Fruit fly (Drosophila melanogaster) whole organism, adult: ENCODE measurements around the gene CG6071.
A peak's percentile ranks its signal among the peaks of the same experiment; 100 is the strongest.

Experiments used
- CG11617 ChIP-seq: fragments of 200-800 bp; sonication (Bioruptor generic); optimal IDR thresholded peaks from 2 replicates; lab custom pipeline; 2017; ENCODE audit warnings: mild to moderate bottlenecking, missing biosample characterization, missing genetic modification reagents, missing genetic modification characterization
- CG12768 ChIP-seq: fragments of 200-800 bp; sonication (Bioruptor generic); optimal IDR thresholded peaks from 2 replicates; lab custom pipeline; 2017; ENCODE audit warnings: missing biosample characterization, missing genetic modification characterization, mild to moderate bottlenecking, moderate library complexity, missing genetic modification reagents
- CG14711 ChIP-seq: fragments of 200-800 bp; sonication (Bioruptor generic); optimal IDR thresholded peaks from 2 replicates; lab custom pipeline; 2018; ENCODE audit warnings: missing biosample characterization, mild to moderate bottlenecking, missing genetic modification characterization, moderate library complexity
- CG1620 ChIP-seq: fragments of 200-800 bp; sonication (Bioruptor generic); optimal IDR thresholded peaks from 2 replicates; lab custom pipeline; 2016; ENCODE audit warnings: missing biosample characterization, missing genetic modification characterization
- CG33017 ChIP-seq: fragments of 200-800 bp; sonication (Bioruptor generic); optimal IDR thresholded peaks from 2 replicates; lab custom pipeline; 2018; ENCODE audit warnings: missing biosample characterization, mild to moderate bottlenecking, missing genetic modification characterization, moderate library complexity
- CG5204 ChIP-seq: fragments of 200-800 bp; sonication (Bioruptor generic); optimal IDR thresholded peaks from 2 replicates; lab custom pipeline; 2016; ENCODE audit warnings: missing biosample characterization, missing genetic modification characterization
- CG7045 ChIP-seq: fragments of 200-800 bp; sonication (Bioruptor generic); optimal IDR thresholded peaks from 2 replicates; lab custom pipeline; 2017; ENCODE audit warnings: missing biosample characterization, mild to moderate bottlenecking, missing genetic modification characterization
- CG7101 ChIP-seq: fragments of 200-800 bp; sonication (Bioruptor generic); optimal IDR thresholded peaks from 2 replicates; lab custom pipeline; 2018; ENCODE audit warnings: missing biosample characterization, mild to moderate bottlenecking, missing genetic modification characterization, moderate library complexity
- Clk ChIP-seq: fragments of 200-800 bp; sonication (Bioruptor generic); optimal IDR thresholded peaks from 2 replicates; lab custom pipeline; 2017; ENCODE audit warnings: missing biosample characterization, missing genetic modification characterization
- Crg-1 ChIP-seq: fragments of 200-800 bp; sonication (Bioruptor generic); optimal IDR thresholded peaks from 2 replicates; lab custom pipeline; 2016; ENCODE audit warnings: missing biosample characterization, missing genetic modification characterization
- Hr96 ChIP-seq: fragments of 200-800 bp; sonication (Bioruptor generic); optimal IDR thresholded peaks from 2 replicates; lab custom pipeline; 2016; ENCODE audit warnings: missing biosample characterization, missing genetic modification characterization
- Mnt ChIP-seq: fragments of 200-800 bp; sonication (Bioruptor generic); optimal IDR thresholded peaks from 2 replicates; lab custom pipeline; 2016; ENCODE audit warnings: missing biosample characterization, mild to moderate bottlenecking, missing genetic modification characterization
- bab1 ChIP-seq: fragments of 200-800 bp; sonication (Bioruptor generic); optimal IDR thresholded peaks from 3 replicates; lab custom pipeline; 2019; ENCODE audit warnings: missing biosample characterization, mild to moderate bottlenecking, missing genetic modification characterization, moderate library complexity
- cic ChIP-seq: fragments of 200-800 bp; sonication (Bioruptor generic); optimal IDR thresholded peaks from 2 replicates; lab custom pipeline; 2017; ENCODE audit warnings: missing biosample characterization, mild to moderate bottlenecking, missing genetic modification characterization, moderate library complexity
- cnc ChIP-seq, 2 experiments: fragments of >200 bp; optimal IDR thresholded peaks; 2 replicates each; lab custom pipeline; 2017
- kay ChIP-seq: fragments of 200-800 bp; sonication (Bioruptor generic); peaks from one replicate; lab custom pipeline; 2016; ENCODE audit warnings: missing biosample characterization, missing genetic modification characterization, borderline replicate concordance
- ovo ChIP-seq: fragments of 200-800 bp; sonication (Bioruptor generic); optimal IDR thresholded peaks from 2 replicates; lab custom pipeline; 2016; ENCODE audit warnings: missing biosample characterization, missing genetic modification characterization
- pad ChIP-seq: fragments of 200-800 bp; sonication (Bioruptor generic); optimal IDR thresholded peaks from 3 replicates; lab custom pipeline; 2017; ENCODE audit warnings: missing biosample characterization, missing genetic modification characterization, mild to moderate bottlenecking, moderate library complexity, missing genetic modification reagents
- tj ChIP-seq: fragments of 200-800 bp; sonication (Bioruptor generic); optimal IDR thresholded peaks from 3 replicates; lab custom pipeline; 2017; ENCODE audit warnings: missing biosample characterization, mild to moderate bottlenecking, missing genetic modification characterization, moderate library complexity
- toe ChIP-seq: fragments of 200-800 bp; sonication (Bioruptor generic); optimal IDR thresholded peaks from 2 replicates; lab custom pipeline; 2016; ENCODE audit warnings: missing biosample characterization, missing genetic modification characterization

The CG6071 gene

dm6 chr3L:11596585-11597252, 49.1 kb downstream of the CG6071 start, which contains the start of gene CG7368:
CG7368 (plus strand) TSS chr3L:11597202.
- TF ChIP-seq CG7045: no peak
- no peak for TF ChIP-seq kay (GFP tag; lab: Kevin White, UChicago)
- TF ChIP-seq CG33017 (tag; lab: Kevin White, UChicago): no peak
- no peak for TF ChIP-seq bab1 (GFP tag; lab: Kevin White, UChicago)
- TF ChIP-seq CG14711 (tag; lab: Kevin White, UChicago): no peak
- TF ChIP-seq CG11617 (GFP tag; lab: Kevin White, UChicago): no peak
- TF ChIP-seq ovo (GFP tag; lab: Kevin White, UChicago): no peak
- no peak for TF ChIP-seq Mnt (GFP tag; lab: Kevin White, UChicago)
- TF ChIP-seq pad (GFP tag; lab: Kevin White, UChicago): no peak
- no peak for TF ChIP-seq Crg-1 (GFP tag; lab: Kevin White, UChicago)
- no peak for TF ChIP-seq cnc (optimal IDR thresholded peaks at IDR 0.05; lab: Kevin White, UChicago)
- no peak for TF ChIP-seq Clk (GFP tag; lab: Kevin White, UChicago)
- no peak for TF ChIP-seq Hr96 (GFP tag; lab: Kevin White, UChicago)
- TF ChIP-seq tj (GFP tag; lab: Kevin White, UChicago): no peak
- TF ChIP-seq toe (GFP tag; lab: Kevin White, UChicago): no peak

dm6 chr3L:11593778-11594177, 52.1 kb downstream of the CG6071 start:
- no peak for TF ChIP-seq ovo (GFP tag; lab: Kevin White, UChicago)
- TF ChIP-seq CG5204 (GFP tag; lab: Kevin White, UChicago): no peak
- TF ChIP-seq kay (GFP tag; lab: Kevin White, UChicago): no peak
- TF ChIP-seq cic (GFP tag; lab: Kevin White, UChicago): no peak
- peak; percentile 62 for TF ChIP-seq CG12768 (GFP tag; lab: Kevin White, UChicago)
- no peak for TF ChIP-seq tj (GFP tag; lab: Kevin White, UChicago)
- TF ChIP-seq CG14711 (tag; lab: Kevin White, UChicago): peak; percentile 9
- peak; percentile 22 for TF ChIP-seq CG11617 (GFP tag; lab: Kevin White, UChicago)
- TF ChIP-seq Crg-1 (GFP tag; lab: Kevin White, UChicago): no peak
- TF ChIP-seq Clk (GFP tag; lab: Kevin White, UChicago): no peak
- no peak for TF ChIP-seq pad (GFP tag; lab: Kevin White, UChicago)
- peak; percentile 66 for TF ChIP-seq CG7045
- no peak for TF ChIP-seq cnc (optimal IDR thresholded peaks at IDR 0.05; lab: Kevin White, UChicago)
- no peak for TF ChIP-seq bab1 (GFP tag; lab: Kevin White, UChicago)
- TF ChIP-seq toe (GFP tag; lab: Kevin White, UChicago): no peak
- TF ChIP-seq CG7101 (tag; lab: Kevin White, UChicago): peak; percentile 35
- no peak for TF ChIP-seq CG1620 (GFP tag; lab: Kevin White, UChicago)
- TF ChIP-seq CG33017 (tag; lab: Kevin White, UChicago): peak; percentile 81
- TF ChIP-seq Hr96 (GFP tag; lab: Kevin White, UChicago): no peak
